Fruit fly (Drosophila melanogaster) whole organism, prepupa: Measurements from ENCODE around the gene Ntl.
A peak's percentile ranks its signal among the peaks of the same experiment; 100 is the strongest.

Source experiments
- Blimp-1 ChIP-seq: fragments of 200-800 bp; sonication (Bioruptor generic); optimal IDR thresholded peaks from 3 replicates; lab custom pipeline; 2017; ENCODE audit warnings: missing biosample characterization, missing genetic modification characterization, mild to moderate bottlenecking, moderate library complexity, missing genetic modification reagents
- CG11294 ChIP-seq: fragments of 200-800 bp; sonication (Bioruptor generic); IDR thresholded peaks from 2 replicates; pipeline ENCODE4 v1.3.6; 2022; ENCODE audit warnings: missing biosample characterization, missing genetic modification characterization
- CG11762 ChIP-seq: fragments of 200-800 bp; sonication (Bioruptor generic); optimal IDR thresholded peaks from 3 replicates; lab custom pipeline; 2016; ENCODE audit warnings: missing biosample characterization, missing genetic modification characterization; ENCODE audit not compliant: insufficient read depth
- CG16779 ChIP-seq: fragments of 200-800 bp; sonication (Bioruptor generic); optimal IDR thresholded peaks from 3 replicates; lab custom pipeline; 2017; ENCODE audit warnings: missing biosample characterization, mild to moderate bottlenecking, missing genetic modification characterization
- CG3032 ChIP-seq: fragments of 200-800 bp; optimal IDR thresholded peaks from 2 replicates; lab custom pipeline; 2019; ENCODE audit warnings: missing biosample characterization, mild to moderate bottlenecking, missing genetic modification characterization, moderate library complexity
- CG31627 ChIP-seq: fragments of 200-800 bp; sonication (Bioruptor generic); optimal IDR thresholded peaks from 3 replicates; lab custom pipeline; 2016; ENCODE audit warnings: missing biosample characterization, missing genetic modification characterization
- CG34406 ChIP-seq: fragments of 200-800 bp; sonication (Bioruptor generic); optimal IDR thresholded peaks from 3 replicates; lab custom pipeline; 2016; ENCODE audit warnings: missing biosample characterization, missing genetic modification characterization
- CG3919 ChIP-seq: fragments of 200-800 bp; sonication (Bioruptor generic); optimal IDR thresholded peaks from 3 replicates; lab custom pipeline; 2016; ENCODE audit warnings: missing biosample characterization, missing genetic modification characterization
- CG6163 ChIP-seq: fragments of 200-800 bp; sonication (Bioruptor generic); IDR thresholded peaks from 3 replicates; pipeline ENCODE4 v1.3.6; 2022; ENCODE audit warnings: missing biosample characterization, missing genetic modification characterization
- CG6276 ChIP-seq: fragments of 200-800 bp; sonication (Bioruptor generic); optimal IDR thresholded peaks from 2 replicates; lab custom pipeline; 2017; ENCODE audit warnings: missing biosample characterization, mild to moderate bottlenecking, missing genetic modification characterization
- CG7368 ChIP-seq: fragments of 200-800 bp; sonication (Bioruptor generic); optimal IDR thresholded peaks from 3 replicates; lab custom pipeline; 2016; ENCODE audit warnings: missing biosample characterization, missing genetic modification characterization
- CG8319 ChIP-seq: fragments of 200-800 bp; sonication (Bioruptor generic); optimal IDR thresholded peaks from 3 replicates; lab custom pipeline; 2016; ENCODE audit warnings: missing biosample characterization, missing genetic modification characterization
- CG8632 ChIP-seq: fragments of 200-800 bp; sonication (Bioruptor generic); optimal IDR thresholded peaks from 3 replicates; lab custom pipeline; 2016; ENCODE audit warnings: missing biosample characterization, missing genetic modification characterization
- CG9139 ChIP-seq: fragments of 200-800 bp; sonication (Bioruptor generic); optimal IDR thresholded peaks from 3 replicates; lab custom pipeline; 2017; ENCODE audit warnings: missing biosample characterization, mild to moderate bottlenecking, missing genetic modification characterization
- Eip75B ChIP-seq: fragments of 200-800 bp; sonication (Bioruptor generic); optimal IDR thresholded peaks from 3 replicates; lab custom pipeline; 2016; ENCODE audit warnings: missing biosample characterization, missing genetic modification characterization
- Eip78C ChIP-seq: fragments of 200-800 bp; sonication (Bioruptor generic); peaks from one replicate; lab custom pipeline; 2016; ENCODE audit warnings: missing biosample characterization, missing genetic modification characterization
- Ets21C ChIP-seq: fragments of 200-800 bp; sonication (Bioruptor generic); optimal IDR thresholded peaks from 3 replicates; lab custom pipeline; 2016; ENCODE audit warnings: missing biosample characterization, missing genetic modification characterization
- Ets96B ChIP-seq: fragments of 200-800 bp; optimal IDR thresholded peaks from 2 replicates; lab custom pipeline; 2019; ENCODE audit warnings: missing biosample characterization, mild to moderate bottlenecking, missing genetic modification characterization, moderate library complexity
- Gug ChIP-seq: fragments of 200-800 bp; sonication (Bioruptor generic); IDR thresholded peaks from 2 replicates; pipeline ENCODE4 v1.3.6; 2022; ENCODE audit warnings: missing biosample characterization, missing genetic modification characterization
- Hr39 ChIP-seq: fragments of 200-800 bp; sonication (Bioruptor generic); optimal IDR thresholded peaks from 2 replicates; lab custom pipeline; 2016; ENCODE audit warnings: missing biosample characterization, missing genetic modification characterization
- Hr4 ChIP-seq: fragments of 200-800 bp; sonication (Bioruptor generic); optimal IDR thresholded peaks from 3 replicates; lab custom pipeline; 2016; ENCODE audit warnings: missing biosample characterization, missing genetic modification characterization
- Lpt ChIP-seq: fragments of 200-800 bp; sonication (Bioruptor generic); optimal IDR thresholded peaks from 3 replicates; lab custom pipeline; 2016; ENCODE audit warnings: missing biosample characterization, missing genetic modification characterization
- Met ChIP-seq: fragments of 200-800 bp; sonication (Bioruptor generic); optimal IDR thresholded peaks from 3 replicates; lab custom pipeline; 2016; ENCODE audit warnings: missing biosample characterization, missing genetic modification characterization
- Sox102F ChIP-seq: fragments of 200-800 bp; sonication (Bioruptor generic); optimal IDR thresholded peaks from 2 replicates; lab custom pipeline; 2016; ENCODE audit warnings: missing biosample characterization, mild to moderate bottlenecking, missing genetic modification characterization
- Sox14 ChIP-seq: fragments of 200-800 bp; sonication (Bioruptor generic); optimal IDR thresholded peaks from 3 replicates; lab custom pipeline; 2016; ENCODE audit warnings: missing biosample characterization, missing genetic modification characterization
- achi ChIP-seq: fragments of 200-800 bp; sonication (Bioruptor generic); optimal IDR thresholded peaks from 3 replicates; lab custom pipeline; 2016; ENCODE audit warnings: missing biosample characterization, missing genetic modification characterization
- acj6 ChIP-seq: fragments of 200-800 bp; sonication (Bioruptor generic); optimal IDR thresholded peaks from 3 replicates; lab custom pipeline; 2016; ENCODE audit warnings: missing biosample characterization, missing genetic modification characterization
- dac ChIP-seq: fragments of 200-800 bp; sonication (Bioruptor generic); optimal IDR thresholded peaks from 2 replicates; lab custom pipeline; 2017; ENCODE audit warnings: missing biosample characterization, mild to moderate bottlenecking, missing genetic modification characterization
- eg ChIP-seq: fragments of 200-800 bp; sonication (Bioruptor generic); IDR thresholded peaks from 3 replicates; pipeline ENCODE4 v1.3.6; 2022; ENCODE audit warnings: missing biosample characterization, missing genetic modification characterization
- fd59A ChIP-seq: fragments of 200-800 bp; sonication (Bioruptor generic); optimal IDR thresholded peaks from 2 replicates; lab custom pipeline; 2017; ENCODE audit warnings: missing biosample characterization, mild to moderate bottlenecking, missing genetic modification characterization, missing genetic modification reagents
- fkh ChIP-seq: fragments of 200-800 bp; sonication (Bioruptor generic); optimal IDR thresholded peaks from 3 replicates; lab custom pipeline; 2017; ENCODE audit warnings: missing biosample characterization, mild to moderate bottlenecking, missing genetic modification characterization, moderate library complexity
- lz ChIP-seq: fragments of 200-800 bp; sonication (Bioruptor generic); optimal IDR thresholded peaks from 3 replicates; lab custom pipeline; 2016; ENCODE audit warnings: missing biosample characterization, missing genetic modification characterization
- net ChIP-seq: fragments of 200-800 bp; sonication (Bioruptor generic); optimal IDR thresholded peaks from 3 replicates; lab custom pipeline; 2016; ENCODE audit warnings: missing biosample characterization, missing genetic modification characterization
- ss ChIP-seq, 2 experiments: fragments of 200-800 bp; sonication (Bioruptor generic); optimal IDR thresholded peaks; 2 replicates in 1 of 2; 3 replicates in 1 of 2; lab custom pipeline; 2017 to 2018; ENCODE audit warnings: mild to moderate bottlenecking in 2 of 2, missing biosample characterization in 2 of 2, missing genetic modification characterization in 2 of 2, moderate library complexity in 1 of 2
- svp ChIP-seq: fragments of 200-800 bp; sonication (Bioruptor generic); peaks from one replicate; lab custom pipeline; 2016; ENCODE audit warnings: missing biosample characterization, missing genetic modification characterization
- vri ChIP-seq: fragments of 200-800 bp; sonication (Bioruptor generic); optimal IDR thresholded peaks from 3 replicates; lab custom pipeline; 2016; ENCODE audit warnings: missing biosample characterization, mild to moderate bottlenecking, missing genetic modification characterization

Ntl gene

DNA sequence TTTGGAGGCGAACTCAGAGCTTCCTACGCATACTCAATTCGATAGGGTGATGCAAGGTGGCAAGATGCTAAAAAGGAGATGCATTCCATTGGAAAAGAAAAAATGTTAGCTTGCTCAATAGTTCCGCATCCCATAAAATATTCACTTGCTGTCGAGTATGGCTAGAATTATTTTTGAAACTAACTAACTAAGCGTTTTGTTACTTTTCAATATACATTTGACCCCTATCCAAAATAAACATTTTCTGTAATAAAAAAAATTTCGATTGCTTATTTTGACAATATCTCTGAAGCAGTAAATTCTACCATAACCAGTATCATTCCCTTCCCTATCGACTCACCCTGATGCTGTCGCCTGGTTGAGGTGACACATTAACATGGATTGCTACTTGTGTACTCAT, 7.1 kb upstream of the Ntl start (continued):
- peak; percentile 84 for TF ChIP-seq Hr39 (GFP tag; lab: Kevin White, UChicago)
- no peak for TF ChIP-seq Gug (GFP tag; lab: Robert Waterston, UW)
- TF ChIP-seq vri (GFP tag; lab: Kevin White, UChicago): peak; percentile 75
- TF ChIP-seq CG9139 (GFP tag; lab: Kevin White, UChicago): peak; percentile 68
- TF ChIP-seq Eip78C (GFP tag; lab: Kevin White, UChicago): peak; percentile 96
- TF ChIP-seq CG6276 (GFP tag; lab: Kevin White, UChicago): peak; percentile 34
- no peak for TF ChIP-seq fkh (GFP tag; lab: Kevin White, UChicago)
- peak; percentile 80 for TF ChIP-seq lz (GFP tag; lab: Kevin White, UChicago)
- TF ChIP-seq Blimp-1 (GFP tag; lab: Kevin White, UChicago): peak; percentile 31
- TF ChIP-seq CG16779: peak; percentile 40
- TF ChIP-seq CG34406 (GFP tag; lab: Kevin White, UChicago): peak; percentile 86
- TF ChIP-seq CG11762 (GFP tag; lab: Kevin White, UChicago): peak; percentile 76
- TF ChIP-seq achi (GFP tag; lab: Kevin White, UChicago): peak; percentile 80
- peak; percentile 50 for TF ChIP-seq Lpt (GFP tag; lab: Kevin White, UChicago)
- peak; percentile 83 for TF ChIP-seq Sox14
- peak; percentile 72 for TF ChIP-seq Ets21C (GFP tag; lab: Kevin White, UChicago)
- peak; percentile 60; the same call in 2 of the 3 replicates for TF ChIP-seq CG6163
- peak; percentile 86 for TF ChIP-seq Sox102F
- peak; percentile 87 for TF ChIP-seq CG8632 (GFP tag; lab: Kevin White, UChicago)
- TF ChIP-seq ss (GFP tag; optimal IDR thresholded peaks at IDR 0.05; lab: Kevin White, UChicago): peak; percentile 61 to 81
- TF ChIP-seq svp (GFP tag; lab: Kevin White, UChicago): peak; percentile 82
- peak; percentile 80 for TF ChIP-seq fd59A (GFP tag; lab: Kevin White, UChicago)
- TF ChIP-seq CG3919 (GFP tag; lab: Kevin White, UChicago): peak; percentile 73
- peak; percentile 80 for TF ChIP-seq CG31627 (GFP tag; lab: Kevin White, UChicago)
- TF ChIP-seq, all 60 proteins: peak for 53

DNA sequence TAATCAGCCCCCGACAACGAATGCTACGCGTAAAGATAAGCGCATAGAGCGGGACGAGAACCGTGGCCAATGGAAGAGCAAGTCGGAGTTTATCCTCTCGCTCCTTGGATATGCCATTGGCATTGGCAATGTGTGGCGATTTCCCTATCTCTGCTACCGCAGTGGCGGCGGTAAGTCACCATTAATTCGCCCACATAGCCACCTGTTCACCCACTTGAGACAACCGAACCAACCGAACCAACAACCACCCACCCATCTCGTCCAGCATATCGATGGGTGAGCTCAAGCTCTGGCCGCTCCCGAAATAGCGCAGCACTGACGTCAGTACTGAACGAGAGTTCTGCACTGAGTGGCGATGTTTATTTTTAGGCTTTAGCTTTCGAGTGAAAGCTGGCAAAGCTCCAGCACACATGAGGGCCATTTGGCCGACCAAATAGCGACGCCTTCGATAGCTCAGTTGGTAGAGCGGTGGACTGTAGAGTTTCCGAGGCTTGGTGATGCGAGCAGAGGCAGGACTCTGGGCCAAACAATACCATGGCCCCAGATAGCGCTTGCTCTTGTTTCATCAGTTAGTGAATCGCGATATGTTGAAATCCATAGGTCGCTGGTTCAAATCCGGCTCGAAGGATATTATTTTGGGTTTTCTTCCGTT, 480 bp downstream of the Ntl start:
- no peak for TF ChIP-seq CG6276 (GFP tag; lab: Kevin White, UChicago)
- TF ChIP-seq svp (GFP tag; lab: Kevin White, UChicago): peak; percentile 63
- TF ChIP-seq, all 60 proteins: peak for 1

DNA sequence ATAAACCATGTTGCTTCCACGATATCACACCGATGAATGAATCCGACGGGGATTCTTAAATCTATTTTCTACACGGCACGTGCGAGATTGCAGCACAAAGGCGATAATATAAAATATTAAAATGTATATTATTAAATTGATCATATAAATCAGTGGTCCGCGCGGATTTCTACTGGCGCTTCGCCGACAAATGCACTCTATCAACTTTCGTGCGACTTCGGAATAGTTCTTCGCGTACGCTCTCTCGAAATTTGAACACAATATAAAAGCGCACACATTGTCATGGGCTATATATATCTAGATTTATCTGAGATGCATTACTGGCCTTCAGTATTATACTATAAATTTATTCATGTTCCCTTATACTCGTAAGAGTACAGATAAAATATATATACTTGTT, 5.9 kb downstream of the Ntl start, which contains the start of gene CG33296:
CG33296 (minus strand) TSS at position 101 of the 400 bp plus-strand sequence.
- no peak for TF ChIP-seq acj6 (GFP tag; lab: Kevin White, UChicago)
- no peak for TF ChIP-seq fkh (GFP tag; lab: Kevin White, UChicago)
- no peak for TF ChIP-seq eg (GFP tag; lab: Robert Waterston, UW)
- TF ChIP-seq Ets96B (tag; lab: Kevin White, UChicago): no peak
- no peak for TF ChIP-seq net
- TF ChIP-seq CG6276 (GFP tag; lab: Kevin White, UChicago): no peak
- no peak for TF ChIP-seq CG7368 (GFP tag; lab: Kevin White, UChicago)
- TF ChIP-seq CG11294 (GFP tag; lab: Robert Waterston, UW): no peak
- no peak for TF ChIP-seq dac (GFP tag; lab: Kevin White, UChicago)
- no peak for TF ChIP-seq lz (GFP tag; lab: Kevin White, UChicago)
- TF ChIP-seq Hr4: no peak
- no peak for TF ChIP-seq CG3032 (tag; lab: Kevin White, UChicago)
- TF ChIP-seq Hr39 (GFP tag; lab: Kevin White, UChicago): no peak
- no peak for TF ChIP-seq Met (GFP tag; lab: Kevin White, UChicago)
- no peak for TF ChIP-seq svp (GFP tag; lab: Kevin White, UChicago)
- TF ChIP-seq CG8319 (GFP tag; lab: Kevin White, UChicago): no peak
- no peak for TF ChIP-seq Eip75B (GFP tag; lab: Kevin White, UChicago)
- TF ChIP-seq, all 60 proteins: peak for 0
